Worm (Caenorhabditis elegans) whole organism, young adult: ENCODE data around the gene T07A9.15.

Experiments
- C17E4.6 ChIP-seq: fragments of 200-800 bp; sonication (Bioruptor generic); IDR thresholded peaks from 2 replicates; pipeline ENCODE4 v1.3.6; 2022; ENCODE audit warnings: missing genetic modification reagents, missing genetic modification characterization, missing compliant biosample characterization
- D2030.7 ChIP-seq: fragments of 200-800 bp; sonication (Bioruptor generic); IDR thresholded peaks from 2 replicates; pipeline ENCODE4 v1.3.6; 2022; ENCODE audit warnings: missing genetic modification reagents, missing genetic modification characterization, missing compliant biosample characterization
- K12H6.12 ChIP-seq: fragments of 200-800 bp; sonication (Bioruptor generic); optimal IDR thresholded peaks from 2 replicates; lab custom pipeline; 2018; ENCODE audit warnings: mild to moderate bottlenecking, missing genetic modification characterization, missing compliant biosample characterization
- T07F8.4 ChIP-seq: sonication (generic microtip); optimal IDR thresholded peaks from 2 replicates; lab custom pipeline; 2016; ENCODE audit warnings: mild to moderate bottlenecking, missing genetic modification characterization, moderate library complexity, missing compliant biosample characterization
- T26A5.8 ChIP-seq: sonication (generic microtip); optimal IDR thresholded peaks from 2 replicates; lab custom pipeline; 2016; ENCODE audit warnings: missing genetic modification characterization, missing compliant biosample characterization
- Y67H2A.10 ChIP-seq: fragments of 200-800 bp; sonication (Bioruptor generic); conservative IDR thresholded peaks from 2 replicates; pipeline ENCODE4 v1.3.6; 2022; ENCODE audit warnings: missing genetic modification reagents, missing genetic modification characterization, missing compliant biosample characterization
- Y79H2A.3 ChIP-seq: fragments of 200-800 bp; sonication (Bioruptor generic); conservative IDR thresholded peaks from 2 replicates; pipeline ENCODE4 v1.3.6; 2022; ENCODE audit warnings: missing genetic modification reagents, missing genetic modification characterization, missing compliant biosample characterization
- Y95B8A.8 ChIP-seq: fragments of 200-800 bp; sonication (Bioruptor generic); IDR thresholded peaks from 2 replicates; pipeline ENCODE4 v1.3.6; 2022; ENCODE audit warnings: missing genetic modification reagents, missing genetic modification characterization, missing compliant biosample characterization
- ama-1 ChIP-seq, 3 experiments: fragments of 150-350 bp in 1 of 3; sonication (generic microtip) in 2 of 3; optimal IDR thresholded peaks; 2 replicates each; lab custom pipeline; 2014 to 2018; ENCODE audit warnings: missing biosample characterization in 2 of 3, missing genetic modification characterization in 2 of 3, missing genetic modification reagents in 2 of 3
- atf-7 ChIP-seq: sonication (generic microtip); optimal IDR thresholded peaks from 2 replicates; lab custom pipeline; 2017; ENCODE audit warnings: mild to moderate bottlenecking, missing genetic modification characterization, missing compliant biosample characterization
- bed-2 ChIP-seq: fragments of 200-800 bp; sonication (Bioruptor generic); IDR thresholded peaks from 2 replicates; pipeline ENCODE4 v1.3.6; 2022; ENCODE audit warnings: missing genetic modification reagents, missing genetic modification characterization, missing compliant biosample characterization
- cebp-1 ChIP-seq, 2 experiments: fragments of 200-800 bp in 1 of 2; sonication (Bioruptor generic) in 1 of 2; sonication (generic microtip) in 1 of 2; IDR thresholded peaks in 1 of 2; optimal IDR thresholded peaks in 1 of 2; 2 replicates each; pipeline versions ENCODE4 v1.3.6 to Lab custom; 2017 to 2022; ENCODE audit warnings: missing compliant biosample characterization in 2 of 2, missing genetic modification characterization in 2 of 2, mild to moderate bottlenecking in 1 of 2, missing genetic modification reagents in 1 of 2, moderate library complexity in 1 of 2
- cebp-2 ChIP-seq: fragments of 200-800 bp; sonication (Bioruptor generic); IDR thresholded peaks from 2 replicates; pipeline ENCODE4 v1.3.6; 2022; ENCODE audit warnings: missing genetic modification characterization, missing compliant biosample characterization
- ceh-100 ChIP-seq: fragments of 200-800 bp; sonication (Bioruptor generic); IDR thresholded peaks from 2 replicates; pipeline ENCODE4 v1.3.6; 2022; ENCODE audit warnings: missing genetic modification reagents, missing genetic modification characterization, missing compliant biosample characterization
- ceh-27 ChIP-seq: fragments of 200-800 bp; sonication (Bioruptor generic); optimal IDR thresholded peaks from 2 replicates; lab custom pipeline; 2018; ENCODE audit warnings: mild to moderate bottlenecking, missing genetic modification characterization, moderate library complexity, missing compliant biosample characterization
- dpff-1 ChIP-seq: sonication (generic microtip); optimal IDR thresholded peaks from 2 replicates; lab custom pipeline; 2017; ENCODE audit warnings: mild to moderate bottlenecking, missing genetic modification characterization, missing compliant biosample characterization
- dpl-1 ChIP-seq: fragments of 150-350 bp; optimal IDR thresholded peaks from 2 replicates; lab custom pipeline; 2014; ENCODE audit warnings: missing biosample characterization, missing genetic modification reagents, missing genetic modification characterization
- egrh-3 ChIP-seq: fragments of 200-800 bp; sonication (Bioruptor generic); IDR thresholded peaks from 2 replicates; pipeline ENCODE4 v1.3.6; 2022; ENCODE audit warnings: missing genetic modification reagents, missing genetic modification characterization, missing compliant biosample characterization
- ets-4 ChIP-seq: fragments of 200-800 bp; sonication (Bioruptor generic); optimal IDR thresholded peaks from 2 replicates; lab custom pipeline; 2018; ENCODE audit warnings: mild to moderate bottlenecking, missing genetic modification characterization, missing compliant biosample characterization
- him-1 ChIP-seq: sonication (generic microtip); optimal IDR thresholded peaks from 2 replicates; lab custom pipeline; 2016; ENCODE audit warnings: missing genotype, missing genetic modification reagents, missing genetic modification characterization, missing compliant biosample characterization
- hrde-1 ChIP-seq: sonication (generic microtip); optimal IDR thresholded peaks from 2 replicates; lab custom pipeline; 2016; ENCODE audit warnings: missing genetic modification characterization, mild to moderate bottlenecking, missing compliant biosample characterization, moderate library complexity, missing genotype, missing genetic modification reagents, borderline replicate concordance
- hsf-1 ChIP-seq: fragments of 200-800 bp; sonication (Bioruptor generic); IDR thresholded peaks from 2 replicates; pipeline ENCODE4 v1.3.6; 2022; ENCODE audit warnings: missing genetic modification reagents, missing genetic modification characterization, missing compliant biosample characterization
- lag-1 ChIP-seq: fragments of 200-800 bp; sonication (Bioruptor generic); IDR thresholded peaks from 2 replicates; pipeline ENCODE4 v1.3.6; 2022; ENCODE audit warnings: missing genetic modification reagents, missing genetic modification characterization, missing compliant biosample characterization
- madf-10 ChIP-seq: sonication (generic microtip); optimal IDR thresholded peaks from 2 replicates; lab custom pipeline; 2016; ENCODE audit warnings: mild to moderate bottlenecking, missing genetic modification characterization, missing compliant biosample characterization
- madf-6 ChIP-seq: fragments of 200-800 bp; sonication (Bioruptor generic); IDR thresholded peaks from 2 replicates; pipeline ENCODE4 v1.3.6; 2022; ENCODE audit warnings: missing genetic modification reagents, missing genetic modification characterization, missing compliant biosample characterization
- madf-8 ChIP-seq: fragments of 200-800 bp; sonication (Bioruptor generic); conservative IDR thresholded peaks from 2 replicates; pipeline ENCODE4 v1.3.6; 2022; ENCODE audit warnings: missing genetic modification reagents, missing genetic modification characterization, missing compliant biosample characterization
- mel-28 ChIP-seq: sonication (generic microtip); optimal IDR thresholded peaks from 2 replicates; lab custom pipeline; 2016; ENCODE audit warnings: borderline replicate concordance, mild to moderate bottlenecking, missing genetic modification characterization, missing compliant biosample characterization
- nfya-2 ChIP-seq: fragments of 200-800 bp; sonication (Bioruptor generic); IDR thresholded peaks from 2 replicates; pipeline ENCODE4 v1.3.6; 2022; ENCODE audit warnings: missing genetic modification reagents, missing genetic modification characterization, missing compliant biosample characterization
- nhr-120 ChIP-seq: fragments of 200-800 bp; sonication (Bioruptor generic); IDR thresholded peaks from 2 replicates; pipeline ENCODE4 v1.3.6; 2022; ENCODE audit warnings: missing genetic modification characterization, missing compliant biosample characterization
- rcor-1 ChIP-seq: fragments of 200-800 bp; sonication (Bioruptor generic); IDR thresholded peaks from 2 replicates; pipeline ENCODE4 v1.3.6; 2022; ENCODE audit warnings: missing genetic modification reagents, missing genetic modification characterization, missing compliant biosample characterization
- rec-8 ChIP-seq, 2 experiments: sonication (generic microtip); optimal IDR thresholded peaks; 2 replicates each; lab custom pipeline; 2016; ENCODE audit warnings: mild to moderate bottlenecking in 2 of 2, missing genetic modification characterization in 2 of 2, missing genetic modification reagents in 2 of 2, missing genotype in 2 of 2, missing biosample characterization in 1 of 2, missing compliant biosample characterization in 1 of 2, moderate library complexity in 1 of 2
- rpc-1 ChIP-seq, 2 experiments: fragments of 150-350 bp in 1 of 2; sonication (generic microtip) in 1 of 2; optimal IDR thresholded peaks; 2 replicates each; lab custom pipeline; 2014 to 2018; ENCODE audit warnings: missing biosample characterization in 1 of 2, missing genetic modification characterization in 1 of 2, missing genetic modification reagents in 1 of 2, missing genotype in 1 of 2
- snpc-1.1 ChIP-seq: sonication (generic microtip); optimal IDR thresholded peaks from 2 replicates; lab custom pipeline; 2017; ENCODE audit warnings: missing genetic modification characterization, mild to moderate bottlenecking, missing compliant biosample characterization, antibody characterized with exemption, moderate library complexity, missing genotype, missing genetic modification reagents; ENCODE audit not compliant: insufficient read depth
- snpc-1.3 ChIP-seq: sonication (generic microtip); optimal IDR thresholded peaks from 2 replicates; lab custom pipeline; 2017; ENCODE audit warnings: missing genetic modification characterization, mild to moderate bottlenecking, missing compliant biosample characterization, antibody characterized with exemption, moderate library complexity, missing genotype, missing genetic modification reagents; ENCODE audit not compliant: insufficient read depth
- snpc-3.4 ChIP-seq: sonication (generic microtip); optimal IDR thresholded peaks from 2 replicates; lab custom pipeline; 2017; ENCODE audit warnings: missing genetic modification characterization, mild to moderate bottlenecking, missing compliant biosample characterization, antibody characterized with exemption, moderate library complexity, missing genotype, missing genetic modification reagents
- snpc-4 ChIP-seq, 5 experiments: fragments of 150-350 bp in 1 of 5; sonication (generic microtip) in 4 of 5; optimal IDR thresholded peaks; 2 replicates each; lab custom pipeline; 2014 to 2018; ENCODE audit warnings: missing genetic modification characterization in 5 of 5, missing biosample characterization in 3 of 5, antibody characterized with exemption in 2 of 5, mild to moderate bottlenecking in 2 of 5, missing compliant biosample characterization in 2 of 5, missing genotype in 2 of 5, moderate library complexity in 2 of 5, missing genetic modification reagents in 1 of 5
- sptf-2 ChIP-seq: fragments of 200-800 bp; sonication (Bioruptor generic); optimal IDR thresholded peaks from 2 replicates; lab custom pipeline; 2018; ENCODE audit warnings: mild to moderate bottlenecking, missing genetic modification characterization, missing compliant biosample characterization
- unc-62 ChIP-seq: fragments of 150-350 bp; optimal IDR thresholded peaks from 2 replicates; lab custom pipeline; 2014; ENCODE audit warnings: missing biosample characterization, missing genetic modification reagents, missing genetic modification characterization
- xnd-1 ChIP-seq: sonication (generic microtip); optimal IDR thresholded peaks from 2 replicates; lab custom pipeline; 2016; ENCODE audit warnings: missing genotype, missing genetic modification reagents, missing genetic modification characterization, missing compliant biosample characterization
- zfh-2 ChIP-seq: fragments of 200-800 bp; sonication (Bioruptor generic); conservative IDR thresholded peaks from 2 replicates; pipeline ENCODE4 v1.3.6; 2022; ENCODE audit warnings: missing genetic modification reagents, missing genetic modification characterization, missing compliant biosample characterization
- ztf-28 ChIP-seq: fragments of 200-800 bp; sonication (Bioruptor generic); IDR thresholded peaks from 2 replicates; pipeline ENCODE4 v1.3.6; 2022; ENCODE audit warnings: missing genetic modification reagents, missing genetic modification characterization, missing compliant biosample characterization
- ztf-3 ChIP-seq: fragments of 200-800 bp; sonication (Bioruptor generic); optimal IDR thresholded peaks from 2 replicates; lab custom pipeline; 2018; ENCODE audit warnings: mild to moderate bottlenecking, missing genetic modification characterization, missing compliant biosample characterization
- ztf-6 ChIP-seq: fragments of 200-800 bp; sonication (Bioruptor generic); IDR thresholded peaks from 2 replicates; pipeline ENCODE4 v1.3.6; 2022; ENCODE audit warnings: missing genetic modification reagents, missing genetic modification characterization, missing compliant biosample characterization

The T07A9.15 gene

ce11 chrIV:387283-388048 lies 5.9 kb downstream of the T07A9.15 start (continued):
- TF ChIP-seq snpc-1.3 (peak; percentile 42), atf-7 (tag; lab: Kevin White, UChicago) (no peak), madf-10 (no peak), hrde-1 (tag; lab: Kevin White, UChicago) (peak; percentile 5), ztf-3 (no peak), zfh-2 (GFP tag; lab: Robert Waterston, UW) (peak; percentile 76), ets-4 (GFP tag; lab: Kevin White, UChicago) (no peak), Y67H2A.10 (GFP tag; lab: Robert Waterston, UW) (no peak), ama-1 (optimal IDR thresholded peaks at IDR 0.05; lab: Kevin White, UChicago) (no peak), ama-1 (GFP tag; optimal IDR thresholded peaks at IDR 0.05; lab: Kevin White, UChicago) (peak in 1 of 2 experiments; percentile 80), madf-8 (GFP tag; lab: Robert Waterston, UW) (0 out of 2 replicates have a peak, but pooled peaks have one; percentile 15), ztf-28 (GFP tag; lab: Robert Waterston, UW) (no peak), snpc-4 (GFP tag; optimal IDR thresholded peaks at IDR 0.05; lab: Kevin White, UChicago) (no peak), snpc-4 (tag; optimal IDR thresholded peaks at IDR 0.05; lab: Kevin White, UChicago) (peak in 1 of 4 experiments; percentile 10), snpc-3.4 (tag; lab: Kevin White, UChicago) (peak; percentile 42), nfya-2 (no peak), sptf-2 (GFP tag; lab: Kevin White, UChicago) (no peak), rcor-1 (GFP tag; lab: Robert Waterston, UW) (0 out of 2 replicates have a peak, but pooled peaks have one; percentile 30), nhr-120 (GFP tag; lab: Robert Waterston, UW) (0 out of 2 replicates have a peak, but pooled peaks have one; percentile 45), cebp-1 (GFP tag; IDR thresholded peaks at IDR 0.05; lab: Robert Waterston, UW) (no peak), cebp-1 (tag; optimal IDR thresholded peaks at IDR 0.05; lab: Kevin White, UChicago) (no peak), bed-2 (GFP tag; lab: Robert Waterston, UW) (no peak), rpc-1 (optimal IDR thresholded peaks at IDR 0.05; lab: Kevin White, UChicago) (no peak), rpc-1 (tag; optimal IDR thresholded peaks at IDR 0.05; lab: Kevin White, UChicago) (no peak), egrh-3 (GFP tag; lab: Robert Waterston, UW) (peak; percentile 61; the same call in 1 of the 2 replicates), C17E4.6 (no peak), Y95B8A.8 (GFP tag; lab: Robert Waterston, UW) (no peak), hsf-1 (GFP tag; lab: Robert Waterston, UW) (0 out of 2 replicates have a peak, but pooled peaks have one; percentile 44), unc-62 (GFP tag; lab: Kevin White, UChicago) (no peak), dpff-1 (tag; lab: Kevin White, UChicago) (no peak), ceh-100 (GFP tag; lab: Robert Waterston, UW) (0 out of 2 replicates have a peak, but pooled peaks have one; percentile 14)

ce11 chrIV:386576-386975 lies 6.8 kb downstream of the T07A9.15 start, which contains the start of gene T07A9.14:
Gene T07A9.14 (plus strand): TSS chrIV:386699.
- TF ChIP-seq rec-8 (tag; optimal IDR thresholded peaks at IDR 0.05; lab: Kevin White, UChicago) (no peak), xnd-1 (tag; lab: Kevin White, UChicago) (no peak), T26A5.8 (tag; lab: Kevin White, UChicago) (no peak), mel-28 (tag; lab: Kevin White, UChicago) (no peak), bed-2 (GFP tag; lab: Robert Waterston, UW) (no peak), ztf-6 (no peak), T07F8.4 (tag; lab: Kevin White, UChicago) (no peak), Y79H2A.3 (no peak), snpc-1.1 (peak; percentile 14), rcor-1 (GFP tag; lab: Robert Waterston, UW) (peak; percentile 43; the same call in 1 of the 2 replicates), dpl-1 (GFP tag; lab: Kevin White, UChicago) (no peak), ceh-100 (GFP tag; lab: Robert Waterston, UW) (peak; percentile 77), madf-6 (peak; percentile 73), cebp-2 (GFP tag; lab: Robert Waterston, UW) (peak; percentile 64; the same call in 1 of the 2 replicates), ceh-27 (no peak), D2030.7 (GFP tag; lab: Robert Waterston, UW) (no peak), hsf-1 (GFP tag; lab: Robert Waterston, UW) (peak; percentile 67; the same call in 1 of the 2 replicates), lag-1 (GFP tag; lab: Robert Waterston, UW) (no peak), him-1 (peak; percentile 9), K12H6.12 (tag; lab: Kevin White, UChicago) (no peak)
